Worm (Caenorhabditis elegans) whole organism, young adult: Measurements from ENCODE around the gene wrm-1.

Experiments used
- C06A6.2 ChIP-seq: fragments of 200-800 bp; sonication (Bioruptor generic); conservative IDR thresholded peaks from 2 replicates; pipeline ENCODE4 v1.3.6; 2022; ENCODE audit warnings: missing genetic modification characterization, missing compliant biosample characterization
- attf-5 ChIP-seq: fragments of 200-800 bp; sonication (Bioruptor generic); optimal IDR thresholded peaks from 2 replicates; lab custom pipeline; 2018; ENCODE audit warnings: mild to moderate bottlenecking, missing genetic modification characterization, missing compliant biosample characterization
- xnd-1 ChIP-seq: sonication (generic microtip); optimal IDR thresholded peaks from 2 replicates; lab custom pipeline; 2016; ENCODE audit warnings: missing genotype, missing genetic modification reagents, missing genetic modification characterization, missing compliant biosample characterization

- TF ChIP-seq C06A6.2 (GFP tag; lab: Robert Waterston, UW) (no peak), attf-5 (no peak), xnd-1 (tag; lab: Kevin White, UChicago) (no peak)
Observed at ce11 chrIII:5711242-5711641, 11.4 kb upstream of the wrm-1 start, which contains the start of gene rbm-26.
